Fruit fly (Drosophila melanogaster) whole organism, prepupa: ENCODE data around the gene Tpt.
A peak's percentile ranks its signal among the peaks of the same experiment; 100 is the strongest.

Experiments used
- Blimp-1 ChIP-seq: fragments of 200-800 bp; sonication (Bioruptor generic); optimal IDR thresholded peaks from 3 replicates; lab custom pipeline; 2017; ENCODE audit warnings: missing biosample characterization, missing genetic modification characterization, mild to moderate bottlenecking, moderate library complexity, missing genetic modification reagents
- CG10631 ChIP-seq: fragments of 200-800 bp; sonication (Bioruptor generic); optimal IDR thresholded peaks from 2 replicates; lab custom pipeline; 2016; ENCODE audit warnings: missing biosample characterization, missing genetic modification characterization
- CG11294 ChIP-seq: fragments of 200-800 bp; sonication (Bioruptor generic); IDR thresholded peaks from 2 replicates; pipeline ENCODE4 v1.3.6; 2022; ENCODE audit warnings: missing biosample characterization, missing genetic modification characterization
- CG11762 ChIP-seq: fragments of 200-800 bp; sonication (Bioruptor generic); optimal IDR thresholded peaks from 3 replicates; lab custom pipeline; 2016; ENCODE audit warnings: missing biosample characterization, missing genetic modification characterization; ENCODE audit not compliant: insufficient read depth
- CG15336 ChIP-seq: fragments of 200-800 bp; sonication (Bioruptor generic); IDR thresholded peaks from 2 replicates; pipeline ENCODE4 v1.3.6; 2022; ENCODE audit warnings: missing biosample characterization, missing genetic modification characterization
- CG1621 ChIP-seq: fragments of 200-800 bp; sonication (Bioruptor generic); optimal IDR thresholded peaks from 3 replicates; lab custom pipeline; 2018; ENCODE audit warnings: missing biosample characterization, mild to moderate bottlenecking, missing genetic modification characterization
- CG16779 ChIP-seq: fragments of 200-800 bp; sonication (Bioruptor generic); optimal IDR thresholded peaks from 3 replicates; lab custom pipeline; 2017; ENCODE audit warnings: missing biosample characterization, mild to moderate bottlenecking, missing genetic modification characterization
- CG31627 ChIP-seq: fragments of 200-800 bp; sonication (Bioruptor generic); optimal IDR thresholded peaks from 3 replicates; lab custom pipeline; 2016; ENCODE audit warnings: missing biosample characterization, missing genetic modification characterization
- CG32006 ChIP-seq: fragments of 200-800 bp; sonication (Bioruptor generic); optimal IDR thresholded peaks from 3 replicates; lab custom pipeline; 2017; ENCODE audit warnings: missing biosample characterization, mild to moderate bottlenecking, missing genetic modification characterization
- CG34406 ChIP-seq: fragments of 200-800 bp; sonication (Bioruptor generic); optimal IDR thresholded peaks from 3 replicates; lab custom pipeline; 2016; ENCODE audit warnings: missing biosample characterization, missing genetic modification characterization
- CG3919 ChIP-seq: fragments of 200-800 bp; sonication (Bioruptor generic); optimal IDR thresholded peaks from 3 replicates; lab custom pipeline; 2016; ENCODE audit warnings: missing biosample characterization, missing genetic modification characterization
- CG6163 ChIP-seq: fragments of 200-800 bp; sonication (Bioruptor generic); IDR thresholded peaks from 3 replicates; pipeline ENCODE4 v1.3.6; 2022; ENCODE audit warnings: missing biosample characterization, missing genetic modification characterization
- CG6792 ChIP-seq: fragments of 200-800 bp; sonication (Bioruptor generic); optimal IDR thresholded peaks from 3 replicates; lab custom pipeline; 2016; ENCODE audit warnings: missing biosample characterization, missing genetic modification characterization
- CG6808 ChIP-seq: fragments of 200-800 bp; sonication (Bioruptor generic); optimal IDR thresholded peaks from 3 replicates; lab custom pipeline; 2017; ENCODE audit warnings: missing biosample characterization, missing genetic modification characterization, mild to moderate bottlenecking, moderate library complexity, missing genetic modification reagents
- CG6854 ChIP-seq: fragments of 200-800 bp; sonication (Bioruptor generic); optimal IDR thresholded peaks from 2 replicates; lab custom pipeline; 2017; ENCODE audit warnings: missing biosample characterization, mild to moderate bottlenecking, missing genetic modification characterization
- CG7368 ChIP-seq: fragments of 200-800 bp; sonication (Bioruptor generic); optimal IDR thresholded peaks from 3 replicates; lab custom pipeline; 2016; ENCODE audit warnings: missing biosample characterization, missing genetic modification characterization
- CG8119 ChIP-seq: fragments of 200-800 bp; sonication (Bioruptor generic); IDR thresholded peaks from 3 replicates; pipeline ENCODE4 v1.3.6; 2022; ENCODE audit warnings: missing biosample characterization, missing genetic modification characterization
- CG8319 ChIP-seq: fragments of 200-800 bp; sonication (Bioruptor generic); optimal IDR thresholded peaks from 3 replicates; lab custom pipeline; 2016; ENCODE audit warnings: missing biosample characterization, missing genetic modification characterization
- CG8632 ChIP-seq: fragments of 200-800 bp; sonication (Bioruptor generic); optimal IDR thresholded peaks from 3 replicates; lab custom pipeline; 2016; ENCODE audit warnings: missing biosample characterization, missing genetic modification characterization
- Eip75B ChIP-seq: fragments of 200-800 bp; sonication (Bioruptor generic); optimal IDR thresholded peaks from 3 replicates; lab custom pipeline; 2016; ENCODE audit warnings: missing biosample characterization, missing genetic modification characterization
- Eip78C ChIP-seq: fragments of 200-800 bp; sonication (Bioruptor generic); peaks from one replicate; lab custom pipeline; 2016; ENCODE audit warnings: missing biosample characterization, missing genetic modification characterization
- Eip93F ChIP-seq: fragments of 200-800 bp; sonication (Bioruptor generic); optimal IDR thresholded peaks from 2 replicates; lab custom pipeline; 2016; ENCODE audit warnings: missing biosample characterization, mild to moderate bottlenecking, missing genetic modification characterization
- Ets96B ChIP-seq: fragments of 200-800 bp; optimal IDR thresholded peaks from 2 replicates; lab custom pipeline; 2019; ENCODE audit warnings: missing biosample characterization, mild to moderate bottlenecking, missing genetic modification characterization, moderate library complexity
- Hr38 ChIP-seq: sonication (Bioruptor generic); optimal IDR thresholded peaks from 2 replicates; lab custom pipeline; 2016; ENCODE audit warnings: missing biosample characterization, missing genetic modification characterization
- Hr39 ChIP-seq: fragments of 200-800 bp; sonication (Bioruptor generic); optimal IDR thresholded peaks from 2 replicates; lab custom pipeline; 2016; ENCODE audit warnings: missing biosample characterization, missing genetic modification characterization
- Hr4 ChIP-seq: fragments of 200-800 bp; sonication (Bioruptor generic); optimal IDR thresholded peaks from 3 replicates; lab custom pipeline; 2016; ENCODE audit warnings: missing biosample characterization, missing genetic modification characterization
- Lpt ChIP-seq: fragments of 200-800 bp; sonication (Bioruptor generic); optimal IDR thresholded peaks from 3 replicates; lab custom pipeline; 2016; ENCODE audit warnings: missing biosample characterization, missing genetic modification characterization
- Met ChIP-seq: fragments of 200-800 bp; sonication (Bioruptor generic); optimal IDR thresholded peaks from 3 replicates; lab custom pipeline; 2016; ENCODE audit warnings: missing biosample characterization, missing genetic modification characterization
- Sox102F ChIP-seq: fragments of 200-800 bp; sonication (Bioruptor generic); optimal IDR thresholded peaks from 2 replicates; lab custom pipeline; 2016; ENCODE audit warnings: missing biosample characterization, mild to moderate bottlenecking, missing genetic modification characterization
- Sox14 ChIP-seq: fragments of 200-800 bp; sonication (Bioruptor generic); optimal IDR thresholded peaks from 3 replicates; lab custom pipeline; 2016; ENCODE audit warnings: missing biosample characterization, missing genetic modification characterization
- Sox15 ChIP-seq: fragments of 200-800 bp; sonication (Bioruptor generic); optimal IDR thresholded peaks from 3 replicates; lab custom pipeline; 2016; ENCODE audit warnings: missing biosample characterization, missing genetic modification characterization
- acj6 ChIP-seq: fragments of 200-800 bp; sonication (Bioruptor generic); optimal IDR thresholded peaks from 3 replicates; lab custom pipeline; 2016; ENCODE audit warnings: missing biosample characterization, missing genetic modification characterization
- cyc ChIP-seq: fragments of 200-800 bp; sonication (Bioruptor generic); optimal IDR thresholded peaks from 3 replicates; lab custom pipeline; 2016; ENCODE audit warnings: missing biosample characterization, missing genetic modification characterization
- dac ChIP-seq: fragments of 200-800 bp; sonication (Bioruptor generic); optimal IDR thresholded peaks from 2 replicates; lab custom pipeline; 2017; ENCODE audit warnings: missing biosample characterization, mild to moderate bottlenecking, missing genetic modification characterization
- dsx ChIP-seq: fragments of 200-800 bp; optimal IDR thresholded peaks from 3 replicates; lab custom pipeline; 2019; ENCODE audit warnings: missing biosample characterization, mild to moderate bottlenecking, missing genetic modification characterization, moderate library complexity; ENCODE audit not compliant: poor library complexity, severe bottlenecking
- eg ChIP-seq: fragments of 200-800 bp; sonication (Bioruptor generic); IDR thresholded peaks from 3 replicates; pipeline ENCODE4 v1.3.6; 2022; ENCODE audit warnings: missing biosample characterization, missing genetic modification characterization
- esn ChIP-seq: fragments of 200-800 bp; sonication (Bioruptor generic); optimal IDR thresholded peaks from 2 replicates; lab custom pipeline; 2016; ENCODE audit warnings: missing biosample characterization, mild to moderate bottlenecking, missing genetic modification characterization, moderate library complexity
- fd85E ChIP-seq: fragments of 200-800 bp; sonication (Bioruptor generic); optimal IDR thresholded peaks from 3 replicates; lab custom pipeline; 2016; ENCODE audit warnings: missing biosample characterization, missing genetic modification characterization
- fkh ChIP-seq: fragments of 200-800 bp; sonication (Bioruptor generic); optimal IDR thresholded peaks from 3 replicates; lab custom pipeline; 2017; ENCODE audit warnings: missing biosample characterization, mild to moderate bottlenecking, missing genetic modification characterization, moderate library complexity
- pdm3 ChIP-seq: fragments of 200-800 bp; sonication (Bioruptor generic); optimal IDR thresholded peaks from 3 replicates; lab custom pipeline; 2016; ENCODE audit warnings: missing biosample characterization, missing genetic modification characterization
- salr ChIP-seq, 2 experiments: fragments of 200-800 bp; sonication (Bioruptor generic); optimal IDR thresholded peaks; 3 replicates each; lab custom pipeline; 2016 to 2018; ENCODE audit warnings: missing biosample characterization in 2 of 2, missing genetic modification characterization in 2 of 2, mild to moderate bottlenecking in 1 of 2
- spab ChIP-seq: fragments of 200-800 bp; sonication (Bioruptor generic); optimal IDR thresholded peaks from 2 replicates; lab custom pipeline; 2017; ENCODE audit warnings: missing biosample characterization, mild to moderate bottlenecking, missing genetic modification characterization, missing genetic modification reagents
- ss ChIP-seq, 2 experiments: fragments of 200-800 bp; sonication (Bioruptor generic); optimal IDR thresholded peaks; 2 replicates in 1 of 2; 3 replicates in 1 of 2; lab custom pipeline; 2017 to 2018; ENCODE audit warnings: mild to moderate bottlenecking in 2 of 2, missing biosample characterization in 2 of 2, missing genetic modification characterization in 2 of 2, moderate library complexity in 1 of 2
- svp ChIP-seq: fragments of 200-800 bp; sonication (Bioruptor generic); peaks from one replicate; lab custom pipeline; 2016; ENCODE audit warnings: missing biosample characterization, missing genetic modification characterization
- topi ChIP-seq: fragments of 200-800 bp; sonication (Bioruptor generic); optimal IDR thresholded peaks from 3 replicates; lab custom pipeline; 2016; ENCODE audit warnings: missing biosample characterization, missing genetic modification characterization
- vri ChIP-seq: fragments of 200-800 bp; sonication (Bioruptor generic); optimal IDR thresholded peaks from 3 replicates; lab custom pipeline; 2016; ENCODE audit warnings: missing biosample characterization, mild to moderate bottlenecking, missing genetic modification characterization

The Tpt gene

dm6 chr3L:8374107-8374506 lies 31.0 kb downstream of the Tpt start:
- TF ChIP-seq Eip75B (GFP tag; lab: Kevin White, UChicago): no peak

- TF ChIP-seq Sox15 (no peak), CG3919 (peak; percentile 74), Sox102F (GFP tag; lab: Kevin White, UChicago) (peak; percentile 35), CG6854 (peak; percentile 49), ss (GFP tag; optimal IDR thresholded peaks at IDR 0.05; lab: Kevin White, UChicago) (no peak), Eip93F (GFP tag; lab: Kevin White, UChicago) (no peak), Eip78C (GFP tag; lab: Kevin White, UChicago) (peak; percentile 45)
These were observed 33.0 kb downstream of the Tpt start, which contains the start of gene ImpE1 for dm6 chr3L:8372035-8372434. ImpE1 (plus strand) TSS chr3L:8372405.

- TF ChIP-seq CG16779 (tag; lab: Kevin White, UChicago): no peak
- no peak for TF ChIP-seq Sox14 (GFP tag; lab: Kevin White, UChicago)
- no peak for TF ChIP-seq Hr38 (GFP tag; lab: Kevin White, UChicago)
- TF ChIP-seq Hr39 (GFP tag; lab: Kevin White, UChicago): no peak
- peak; percentile 56 for TF ChIP-seq svp (GFP tag; lab: Kevin White, UChicago)
- TF ChIP-seq CG6792 (GFP tag; lab: Kevin White, UChicago): no peak
- no peak for TF ChIP-seq Hr4 (GFP tag; lab: Kevin White, UChicago)
- no peak for TF ChIP-seq fd85E
- no peak for TF ChIP-seq CG10631 (GFP tag; lab: Kevin White, UChicago)
- TF ChIP-seq Eip78C (GFP tag; lab: Kevin White, UChicago): peak; percentile 62
These were observed 33.5 kb downstream of the Tpt start for dm6 chr3L:8371538-8371937.

- no peak for TF ChIP-seq salr (GFP tag; optimal IDR thresholded peaks at IDR 0.05; lab: Kevin White, UChicago)
- TF ChIP-seq CG11294: no peak
- TF ChIP-seq Blimp-1 (GFP tag; lab: Kevin White, UChicago): peak; percentile 9
- TF ChIP-seq CG7368 (GFP tag; lab: Kevin White, UChicago): no peak
- no peak for TF ChIP-seq CG34406 (GFP tag; lab: Kevin White, UChicago)
- peak; percentile 61 for TF ChIP-seq esn (GFP tag; lab: Kevin White, UChicago)
- no peak for TF ChIP-seq CG6808 (GFP tag; lab: Kevin White, UChicago)
- no peak for TF ChIP-seq CG1621 (tag; lab: Kevin White, UChicago)
- no peak for TF ChIP-seq CG32006 (GFP tag; lab: Kevin White, UChicago)
- no peak for TF ChIP-seq spab (GFP tag; lab: Kevin White, UChicago)
- TF ChIP-seq dac (GFP tag; lab: Kevin White, UChicago): no peak
- TF ChIP-seq Lpt (GFP tag; lab: Kevin White, UChicago): no peak
- no peak for TF ChIP-seq CG15336 (GFP tag; lab: Robert Waterston, UW)
- TF ChIP-seq Hr38 (GFP tag; lab: Kevin White, UChicago): no peak
- TF ChIP-seq CG3919: peak; percentile 4
- TF ChIP-seq vri: peak; percentile 58
- no peak for TF ChIP-seq CG8319
- TF ChIP-seq Ets96B (tag; lab: Kevin White, UChicago): no peak
- TF ChIP-seq svp (GFP tag; lab: Kevin White, UChicago): peak; percentile 86
- TF ChIP-seq Hr39 (GFP tag; lab: Kevin White, UChicago): peak; percentile 58
- TF ChIP-seq CG8119 (GFP tag; lab: Robert Waterston, UW): no peak
- TF ChIP-seq fkh (GFP tag; lab: Kevin White, UChicago): no peak
- peak; percentile 73 for TF ChIP-seq Met (GFP tag; lab: Kevin White, UChicago)
- peak; percentile 4 for TF ChIP-seq CG8632 (GFP tag; lab: Kevin White, UChicago)
- TF ChIP-seq CG11762 (GFP tag; lab: Kevin White, UChicago): no peak
- TF ChIP-seq CG6792 (GFP tag; lab: Kevin White, UChicago): no peak
- TF ChIP-seq topi (GFP tag; lab: Kevin White, UChicago): peak; percentile 64
- no peak for TF ChIP-seq CG6163 (GFP tag; lab: Robert Waterston, UW)
- TF ChIP-seq acj6 (GFP tag; lab: Kevin White, UChicago): peak; percentile 10
- TF ChIP-seq pdm3: peak; percentile 10
- no peak for TF ChIP-seq eg
- peak; percentile 66 for TF ChIP-seq CG31627 (GFP tag; lab: Kevin White, UChicago)
- TF ChIP-seq cyc (GFP tag; lab: Kevin White, UChicago): peak; percentile 51
- TF ChIP-seq Eip75B (GFP tag; lab: Kevin White, UChicago): no peak
- no peak for TF ChIP-seq dsx (GFP tag; lab: Kevin White, UChicago)
- no peak for TF ChIP-seq CG10631 (GFP tag; lab: Kevin White, UChicago)
These were observed 34.2 kb downstream of the Tpt start for dm6 chr3L:8370922-8371321.
